Fruit fly (Drosophila melanogaster): Measurements from ENCODE around the gene Not10.
A peak's percentile ranks its signal among the peaks of the same experiment; 100 is the strongest.

Not10 gene

DNA sequence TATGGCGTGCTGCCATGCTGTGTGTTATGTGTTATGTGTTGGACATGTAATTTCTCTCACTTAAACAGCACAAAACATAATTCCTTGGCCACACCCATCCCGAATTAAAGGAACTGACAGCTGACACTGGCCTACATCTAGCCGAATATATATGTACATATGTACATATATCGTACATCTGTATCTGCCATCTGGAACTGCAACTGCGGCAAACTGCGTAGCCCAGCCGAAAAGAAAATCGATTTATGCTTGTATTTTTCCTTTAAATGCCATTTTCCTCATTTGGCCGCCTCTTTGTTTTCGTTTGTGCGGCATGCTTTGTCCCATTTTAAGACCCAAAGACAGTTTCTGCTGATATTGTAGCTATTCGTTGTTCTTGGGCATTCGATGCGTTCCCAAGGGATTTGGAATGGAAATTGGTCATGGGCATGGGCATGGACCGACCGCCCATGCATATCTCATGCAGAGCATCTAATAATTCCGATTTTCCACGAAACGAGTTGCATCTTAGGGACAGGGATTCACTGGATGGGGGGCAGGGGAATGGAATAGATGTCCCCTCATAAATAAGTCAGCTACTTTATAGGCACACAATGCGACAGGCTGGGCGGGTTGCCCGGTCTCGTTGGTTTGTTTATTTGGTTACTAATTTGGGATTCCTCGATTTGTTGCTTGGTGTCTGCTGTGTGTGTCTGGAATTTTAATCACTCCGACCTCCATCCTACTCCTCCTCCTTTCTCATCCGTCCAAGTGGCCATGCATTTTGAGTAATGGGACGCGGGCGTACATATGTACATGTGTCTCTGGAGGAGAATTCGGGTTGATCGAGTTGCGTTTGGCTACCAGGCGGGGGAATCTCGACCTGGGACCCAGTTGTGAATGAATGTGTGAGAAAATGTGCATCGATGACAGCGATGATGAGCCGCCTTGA, 18.9 kb downstream of the Not10 start:
- no peak for TF ChIP-seq Ets96B (tag; optimal IDR thresholded peaks at IDR 0.05)
- TF ChIP-seq CG6792 (GFP tag; optimal IDR thresholded peaks at IDR 0.05) = no peak
- no peak for TF ChIP-seq fd85E (GFP tag; optimal IDR thresholded peaks at IDR 0.05)
- TF ChIP-seq Eip75B (GFP tag; optimal IDR thresholded peaks at IDR 0.05) = no peak
- no peak for TF ChIP-seq CG11294 (GFP tag; IDR thresholded peaks at IDR 0.05)
- TF ChIP-seq CG11762 (GFP tag; optimal IDR thresholded peaks at IDR 0.05; ENCODE audit: insufficient read depth) = no peak
- no peak for TF ChIP-seq salr (GFP tag; optimal IDR thresholded peaks at IDR 0.05)
- TF ChIP-seq Blimp-1 (GFP tag; optimal IDR thresholded peaks at IDR 0.05) = no peak
- no peak for TF ChIP-seq lz (GFP tag; optimal IDR thresholded peaks at IDR 0.05)
- TF ChIP-seq Hr38 (GFP tag; optimal IDR thresholded peaks at IDR 0.05) = no peak
- no peak for TF ChIP-seq CG8632 (GFP tag; optimal IDR thresholded peaks at IDR 0.05)

- no peak for TF ChIP-seq net (GFP tag; optimal IDR thresholded peaks at IDR 0.05)
- no peak for TF ChIP-seq CG8319 (GFP tag; optimal IDR thresholded peaks at IDR 0.05)
- TF ChIP-seq OdsH (GFP tag; optimal IDR thresholded peaks at IDR 0.05) = no peak
- TF ChIP-seq fkh (GFP tag; optimal IDR thresholded peaks at IDR 0.05) = peak; percentile 30
- no peak for TF ChIP-seq CG6792 (GFP tag; optimal IDR thresholded peaks at IDR 0.05)
- no peak for TF ChIP-seq lz (GFP tag; optimal IDR thresholded peaks at IDR 0.05)
- TF ChIP-seq svp (GFP tag) = peak; percentile 33
- no peak for TF ChIP-seq CG11294 (GFP tag; IDR thresholded peaks at IDR 0.05)
- TF ChIP-seq CG9139 (GFP tag; optimal IDR thresholded peaks at IDR 0.05) = no peak
- TF ChIP-seq fd59A (GFP tag; optimal IDR thresholded peaks at IDR 0.05) = no peak
- TF ChIP-seq dac (GFP tag; optimal IDR thresholded peaks at IDR 0.05) = no peak
Observed at dm6 chr3R:12650537-12650936, 20.1 kb downstream of the Not10 start.

- no peak for TF ChIP-seq CG1621 (tag; optimal IDR thresholded peaks at IDR 0.05)
- TF ChIP-seq ss (GFP tag; optimal IDR thresholded peaks at IDR 0.05) = no peak
- TF ChIP-seq lz (GFP tag; optimal IDR thresholded peaks at IDR 0.05) = no peak
- no peak for TF ChIP-seq CG11294 (GFP tag; IDR thresholded peaks at IDR 0.05)
- no peak for TF ChIP-seq CG3919 (GFP tag; optimal IDR thresholded peaks at IDR 0.05)
Observed at dm6 chr3R:12652736-12653135, 22.3 kb downstream of the Not10 start.

DNA sequence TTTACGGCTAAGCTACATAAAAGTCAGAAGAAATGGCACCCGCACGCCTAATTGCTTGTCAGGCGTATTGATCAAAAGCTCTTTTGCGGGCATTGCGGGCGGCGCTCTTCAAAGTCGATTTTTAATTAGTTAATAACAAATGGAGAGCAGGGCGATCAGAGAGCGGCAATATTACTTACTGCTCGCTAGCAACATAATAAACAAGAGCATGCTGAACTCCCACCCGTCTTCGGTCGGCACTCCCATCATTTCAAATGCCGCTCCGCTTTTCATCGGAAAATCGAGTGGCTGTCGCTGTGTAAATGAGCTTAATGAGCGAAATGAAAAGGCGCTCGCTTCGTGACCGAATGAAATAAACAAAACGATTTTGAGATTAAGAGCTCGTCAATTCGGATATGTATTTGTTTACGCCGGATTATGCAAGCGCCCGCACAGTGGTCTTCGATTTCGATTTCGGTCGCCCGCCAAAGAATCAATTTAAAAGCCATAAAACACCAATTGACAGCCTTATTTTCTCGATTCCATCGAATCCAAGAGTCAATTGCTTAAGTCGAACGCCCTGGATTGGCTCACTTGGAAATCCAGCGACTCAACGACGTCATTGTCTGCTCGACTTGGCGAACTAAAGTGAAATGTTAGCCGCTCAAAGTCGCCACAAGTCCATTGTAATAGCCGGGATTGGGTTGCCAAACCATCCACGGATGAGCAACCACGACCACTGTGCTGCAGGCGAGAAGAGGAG, 23.2 kb downstream of the Not10 start:
- TF ChIP-seq fkh (GFP tag; optimal IDR thresholded peaks at IDR 0.05) = peak; percentile 56
- no peak for TF ChIP-seq CG6808 (GFP tag; optimal IDR thresholded peaks at IDR 0.05)
- peak; percentile 83 for TF ChIP-seq eg (GFP tag; IDR thresholded peaks at IDR 0.05)
- peak; percentile 27 for TF ChIP-seq OdsH (GFP tag; optimal IDR thresholded peaks at IDR 0.05)
- peak; percentile 88 for TF ChIP-seq CG8119 (GFP tag; IDR thresholded peaks at IDR 0.05)
- no peak for TF ChIP-seq ss (GFP tag; optimal IDR thresholded peaks at IDR 0.05)
- TF ChIP-seq achi (GFP tag; optimal IDR thresholded peaks at IDR 0.05) = peak; percentile 26
- no peak for TF ChIP-seq CG10631 (GFP tag; optimal IDR thresholded peaks at IDR 0.05)
- no peak for TF ChIP-seq CG1621 (tag; optimal IDR thresholded peaks at IDR 0.05)
- no peak for TF ChIP-seq CG8632 (GFP tag; optimal IDR thresholded peaks at IDR 0.05)
- peak; percentile 51 for TF ChIP-seq dac (GFP tag; optimal IDR thresholded peaks at IDR 0.05)
- TF ChIP-seq vri (GFP tag; optimal IDR thresholded peaks at IDR 0.05) = peak; percentile 50
- no peak for TF ChIP-seq CG8319 (GFP tag; optimal IDR thresholded peaks at IDR 0.05)
- peak; percentile 79 for TF ChIP-seq CG32006 (GFP tag; optimal IDR thresholded peaks at IDR 0.05)
- TF ChIP-seq Hr39 (GFP tag; optimal IDR thresholded peaks at IDR 0.05) = no peak
- TF ChIP-seq CG6792 (GFP tag; optimal IDR thresholded peaks at IDR 0.05) = no peak
- peak; percentile 64 for TF ChIP-seq CG6276 (GFP tag; optimal IDR thresholded peaks at IDR 0.05)
- no peak for TF ChIP-seq Ets96B (tag; optimal IDR thresholded peaks at IDR 0.05)
- peak; percentile 58 for TF ChIP-seq svp (GFP tag)
- TF ChIP-seq lz (GFP tag; optimal IDR thresholded peaks at IDR 0.05) = no peak
- TF ChIP-seq Eip78C (GFP tag) = peak; percentile 51
- TF ChIP-seq CG11294 (GFP tag; IDR thresholded peaks at IDR 0.05) = peak; percentile 78; the same call in 1 of the 2 replicates
- TF ChIP-seq Sox102F (GFP tag; optimal IDR thresholded peaks at IDR 0.05) = no peak
- TF ChIP-seq CG15336 (GFP tag; IDR thresholded peaks at IDR 0.05) = peak; percentile 82
- no peak for TF ChIP-seq fd85E (GFP tag; optimal IDR thresholded peaks at IDR 0.05)
- TF ChIP-seq Lpt (GFP tag; optimal IDR thresholded peaks at IDR 0.05) = peak; percentile 48
- TF ChIP-seq Gug (GFP tag; IDR thresholded peaks at IDR 0.05) = peak; percentile 68
- TF ChIP-seq net (GFP tag; optimal IDR thresholded peaks at IDR 0.05) = peak; percentile 45
- TF ChIP-seq CG4318 (GFP tag; optimal IDR thresholded peaks at IDR 0.05) = peak; percentile 34
- TF ChIP-seq Hr4 (GFP tag; optimal IDR thresholded peaks at IDR 0.05) = peak; percentile 83
- TF ChIP-seq CG6163 (GFP tag; IDR thresholded peaks at IDR 0.05) = peak; percentile 39; the same call in 2 of the 3 replicates

Measured in whole organism, prepupa.